Fruit fly (Drosophila melanogaster): ENCODE measurements around the gene NetA.

NetA gene

dm6 chrX:14612302-14612701 lies 41.4 kb downstream of the NetA start (continued):
- TF ChIP-seq CG8478 (optimal IDR thresholded peaks at IDR 0.05) (no peak), CG2678 (tag; optimal IDR thresholded peaks at IDR 0.05) (peak; percentile 79), cas (GFP tag; IDR thresholded peaks at IDR 0.05) (no peak), CG16813 (GFP tag; IDR thresholded peaks at IDR 0.05; ENCODE audit: partially characterized antibody) (0 out of 3 replicates have a peak, but pooled peaks have one; percentile 26), sens-2 (GFP tag; IDR thresholded peaks at IDR 0.05) (peak; percentile 77), dati (GFP tag; IDR thresholded peaks at IDR 0.05) (peak; percentile 24; the same call in 1 of the 2 replicates), ERR (GFP tag; optimal IDR thresholded peaks at IDR 0.05) (no peak), Rx (GFP tag; IDR thresholded peaks at IDR 0.05) (peak; percentile 69), CG18599 (GFP tag; optimal IDR thresholded peaks at IDR 0.05) (peak; percentile 75), CG2120 (GFP tag; optimal IDR thresholded peaks at IDR 0.05) (no peak), Lim3 (GFP tag; IDR thresholded peaks at IDR 0.05) (peak; percentile 32; the same call in 1 of the 2 replicates), CG6272 (GFP tag; IDR thresholded peaks at IDR 0.05) (peak; percentile 78), CG6175 (GFP tag; IDR thresholded peaks at IDR 0.05) (0 out of 3 replicates have a peak, but pooled peaks have one; percentile 23), lab (GFP tag; optimal IDR thresholded peaks at IDR 0.05) (peak; percentile 83), Fer2 (tag; optimal IDR thresholded peaks at IDR 0.05) (no peak), CG4707 (GFP tag; optimal IDR thresholded peaks at IDR 0.05) (peak; percentile 76), gem (tag; optimal IDR thresholded peaks at IDR 0.05) (peak; percentile 89), CG9876 (GFP tag; optimal IDR thresholded peaks at IDR 0.05) (no peak), CG17568 (GFP tag; optimal IDR thresholded peaks at IDR 0.05) (peak; percentile 48), CG4328 (GFP tag; optimal IDR thresholded peaks at IDR 0.05) (peak; percentile 14), CG2202 (tag; optimal IDR thresholded peaks at IDR 0.05) (peak; percentile 69), CG32532 (GFP tag; IDR thresholded peaks at IDR 0.05) (peak; percentile 68), oc (tag; optimal IDR thresholded peaks at IDR 0.05) (peak; percentile 80), Xrp1 (GFP tag; IDR thresholded peaks at IDR 0.05) (peak; percentile 93), CG6254 (GFP tag; optimal IDR thresholded peaks at IDR 0.05) (peak; percentile 87), nau (GFP tag; optimal IDR thresholded peaks at IDR 0.05) (peak; percentile 60), CG10321 (GFP tag; IDR thresholded peaks at IDR 0.05) (no peak), sr (GFP tag; IDR thresholded peaks at IDR 0.05) (no peak), Six4 (GFP tag; optimal IDR thresholded peaks at IDR 0.05) (peak; percentile 69), HmgZ (tag; optimal IDR thresholded peaks at IDR 0.05) (peak; percentile 50), chinmo (GFP tag; IDR thresholded peaks at IDR 0.05; ENCODE audit: partially characterized antibody) (no peak), zfh2 (GFP tag; optimal IDR thresholded peaks at IDR 0.05) (no peak), Vsx1 (GFP tag; optimal IDR thresholded peaks at IDR 0.05) (peak; percentile 43), CG15514 (GFP tag; optimal IDR thresholded peaks at IDR 0.05) (peak; percentile 21), aop (GFP tag; IDR thresholded peaks at IDR 0.05) (peak; percentile 71; the same call in 1 of the 2 replicates), CG15479 (GFP tag; optimal IDR thresholded peaks at IDR 0.05) (no peak), ac (GFP tag; optimal IDR thresholded peaks at IDR 0.05) (peak; percentile 46), Jarid2 (GFP tag; optimal IDR thresholded peaks at IDR 0.05) (peak; percentile 30), lbe (GFP tag; optimal IDR thresholded peaks at IDR 0.05) (no peak), CG9727 (GFP tag; optimal IDR thresholded peaks at IDR 0.05) (peak; percentile 73), Hmr (GFP tag; optimal IDR thresholded peaks at IDR 0.05) (peak; percentile 45), dimm (GFP tag; IDR thresholded peaks at IDR 0.05) (peak; percentile 47; the same call in 1 of the 2 replicates), hb (GFP tag; IDR thresholded peaks at IDR 0.05; ENCODE audit: partially characterized antibody) (0 out of 3 replicates have a peak, but pooled peaks have one; percentile 16), CG33557 (GFP tag; optimal IDR thresholded peaks at IDR 0.05) (peak; percentile 64), tap (tag; optimal IDR thresholded peaks at IDR 0.05) (peak; percentile 79), stwl (tag; optimal IDR thresholded peaks at IDR 0.05) (peak; percentile 25), CG3281 (GFP tag; optimal IDR thresholded peaks at IDR 0.05) (peak; percentile 49), CG1832 (GFP tag; optimal IDR thresholded peaks at IDR 0.05) (no peak), CG18476 (GFP tag; optimal IDR thresholded peaks at IDR 0.05) (peak; percentile 56), CG43689 (GFP tag; IDR thresholded peaks at IDR 0.05) (0 out of 2 replicates have a peak, but pooled peaks have one; percentile 36)
